Worm (Caenorhabditis elegans): Measurements from ENCODE around the gene C15H9.9.

- TF ChIP-seq nhr-10 (tag; optimal IDR thresholded peaks at IDR 0.05) (no peak), elt-3 (tag; optimal IDR thresholded peaks at IDR 0.05) (no peak), lin-13 (GFP tag; optimal IDR thresholded peaks at IDR 0.05) (no peak), R02D3.7 (tag; optimal IDR thresholded peaks at IDR 0.05) (no peak), snpc-4 (tag; optimal IDR thresholded peaks at IDR 0.05) (no peak), nhr-237 (tag; optimal IDR thresholded peaks at IDR 0.05) (no peak), zag-1 (tag; optimal IDR thresholded peaks at IDR 0.05) (no peak), dmd-4 (tag; optimal IDR thresholded peaks at IDR 0.05) (no peak), nhr-12 (tag; optimal IDR thresholded peaks at IDR 0.05) (no peak)
These were observed at the start of gene C15H9.9 for ce11 chrX:6128225-6128686.

Measured in whole organism, L2 larva.